Fruit fly (Drosophila melanogaster): ENCODE results near the gene mRpL48.

- TF ChIP-seq CG8478 (optimal IDR thresholded peaks at IDR 0.05) (no peak), CTCF (optimal IDR thresholded peaks at IDR 0.05) (no peak)
These were observed 17.0 kb downstream of the mRpL48 start for dm6 chr2L:1727162-1727825.

All from S2 (cell line).